Worm (Caenorhabditis elegans): ENCODE measurements around the gene F21A3.2.

Gene F21A3.2

ce11 chrV:15551642-15552041 is 17.9 kb upstream of the F21A3.2 start:
- peak; percentile 57 for TF ChIP-seq ztf-18 (tag; optimal IDR thresholded peaks at IDR 0.05)
- TF ChIP-seq F55B11.4 (tag; optimal IDR thresholded peaks at IDR 0.05; ENCODE audit: borderline replicate concordance, insufficient read depth), result no peak
- TF ChIP-seq lsl-1 (GFP tag; optimal IDR thresholded peaks at IDR 0.05), result peak; percentile 30
- TF ChIP-seq ets-4 (GFP tag; optimal IDR thresholded peaks at IDR 0.05), result peak; percentile 18
- no peak for TF ChIP-seq dpff-1 (tag; optimal IDR thresholded peaks at IDR 0.05)
- TF ChIP-seq unc-62 (GFP tag; optimal IDR thresholded peaks at IDR 0.05), result no peak
- TF ChIP-seq attf-5 (GFP tag; optimal IDR thresholded peaks at IDR 0.05), result peak; percentile 51
- no peak for TF ChIP-seq bed-2 (GFP tag; IDR thresholded peaks at IDR 0.05)
- TF ChIP-seq B0336.3 (GFP tag; IDR thresholded peaks at IDR 0.05), result peak; percentile 43; the same call in 1 of the 2 replicates
- peak; percentile 58 for TF ChIP-seq F23B12.7 (tag; optimal IDR thresholded peaks at IDR 0.05; ENCODE audit: insufficient read depth)
- TF ChIP-seq ceh-79 (tag; optimal IDR thresholded peaks at IDR 0.05), result no peak
- no peak for TF ChIP-seq tlf-1 (GFP tag; optimal IDR thresholded peaks at IDR 0.05)
- peak; percentile 44 for TF ChIP-seq nhr-179 (tag; optimal IDR thresholded peaks at IDR 0.05)
- TF ChIP-seq mel-28 (tag; optimal IDR thresholded peaks at IDR 0.05; ENCODE audit: borderline replicate concordance), result peak; percentile 34
- TF ChIP-seq mcd-1 (GFP tag; IDR thresholded peaks at IDR 0.05), result peak; percentile 63
- TF ChIP-seq die-1 (tag; optimal IDR thresholded peaks at IDR 0.05), result peak; percentile 81
- TF ChIP-seq cebp-1 (GFP tag; IDR thresholded peaks at IDR 0.05), result 0 out of 2 replicates have a peak, but pooled peaks have one; percentile 20
- peak; percentile 62 for TF ChIP-seq cebp-1 (tag; optimal IDR thresholded peaks at IDR 0.05)
- TF ChIP-seq ztf-6 (GFP tag; IDR thresholded peaks at IDR 0.05), result 0 out of 2 replicates have a peak, but pooled peaks have one; percentile 71
- TF ChIP-seq efl-1 (GFP tag; optimal IDR thresholded peaks at IDR 0.05), result no peak
- TF ChIP-seq madf-3 (GFP tag; IDR thresholded peaks at IDR 0.05), result no peak
- no peak for TF ChIP-seq nhr-27 (tag; optimal IDR thresholded peaks at IDR 0.05)
- TF ChIP-seq ztf-22 (GFP tag; optimal IDR thresholded peaks at IDR 0.05), result peak; percentile 36
- TF ChIP-seq snpc-1.3 (tag; optimal IDR thresholded peaks at IDR 0.05; ENCODE audit: insufficient read depth), result peak; percentile 67
- no peak; the same call in 1 of the 2 replicates for TF ChIP-seq ceh-91 (GFP tag; IDR thresholded peaks at IDR 0.05)
- TF ChIP-seq ceh-40 (GFP tag; IDR thresholded peaks at IDR 0.05), result 0 out of 2 replicates have a peak, but pooled peaks have one; percentile 12
- TF ChIP-seq mxl-1 (tag; optimal IDR thresholded peaks at IDR 0.05), result peak; percentile 33
- TF ChIP-seq fkh-3 (tag; optimal IDR thresholded peaks at IDR 0.05), result no peak
- TF ChIP-seq let-526 (GFP tag; IDR thresholded peaks at IDR 0.05), result 0 out of 2 replicates have a peak, but pooled peaks have one; percentile 15
- TF ChIP-seq him-1 (tag; optimal IDR thresholded peaks at IDR 0.05), result peak; percentile 71
- TF ChIP-seq nhr-90 (tag; optimal IDR thresholded peaks at IDR 0.05), result peak; percentile 49
- TF ChIP-seq ztf-3 (GFP tag; optimal IDR thresholded peaks at IDR 0.05), result no peak
- TF ChIP-seq hrde-1 (tag; optimal IDR thresholded peaks at IDR 0.05; ENCODE audit: borderline replicate concordance), result peak; percentile 7
- TF ChIP-seq F33H1.4 (GFP tag; IDR thresholded peaks at IDR 0.05), result peak; percentile 30; the same call in 1 of the 2 replicates
- TF ChIP-seq pha-4 (tag; optimal IDR thresholded peaks at IDR 0.05), result no peak
- TF ChIP-seq K12H6.12 (tag; optimal IDR thresholded peaks at IDR 0.05), result no peak
- TF ChIP-seq B0261.1 (tag; optimal IDR thresholded peaks at IDR 0.05), result peak; percentile 92
- peak; percentile 42 for TF ChIP-seq lin-54 (GFP tag; optimal IDR thresholded peaks at IDR 0.05)
- TF ChIP-seq ceh-27 (GFP tag; optimal IDR thresholded peaks at IDR 0.05), result peak; percentile 17
- TF ChIP-seq attf-3 (GFP tag; conservative IDR thresholded peaks at IDR 0.05), result peak; percentile 63
- TF ChIP-seq snpc-1.1 (tag; optimal IDR thresholded peaks at IDR 0.05; ENCODE audit: insufficient read depth), result peak; percentile 19
- peak; percentile 25; the same call in 1 of the 2 replicates for TF ChIP-seq zfh-2 (GFP tag; conservative IDR thresholded peaks at IDR 0.05)
- TF ChIP-seq F49E8.2 (tag; optimal IDR thresholded peaks at IDR 0.05; ENCODE audit: insufficient read depth), result peak; percentile 19
- peak; percentile 39 for TF ChIP-seq ztf-26 (tag; optimal IDR thresholded peaks at IDR 0.05)
- peak; percentile 44 for TF ChIP-seq madf-6 (GFP tag; IDR thresholded peaks at IDR 0.05)
- TF ChIP-seq egl-44 (GFP tag; IDR thresholded peaks at IDR 0.05), result peak; percentile 75; the same call in 1 of the 2 replicates
- no peak for TF ChIP-seq sdz-38 (tag; optimal IDR thresholded peaks at IDR 0.05)
- TF ChIP-seq repo-1 (tag; optimal IDR thresholded peaks at IDR 0.05), result peak; percentile 2

Measured in whole organism, young adult.